Fruit fly (Drosophila melanogaster) whole organism, embryonic: ENCODE results near the gene m-cup.
A peak's percentile ranks its signal among the peaks of the same experiment; 100 is the strongest.

ENCODE experiments used
- Bgb ChIP-seq: fragments of 200-800 bp; sonication (Bioruptor generic); IDR thresholded peaks from 2 replicates; pipeline ENCODE4 v1.3.6; 2022; ENCODE audit warnings: missing biosample characterization, missing genetic modification characterization; ENCODE audit not compliant: partially characterized antibody
- CG1024 ChIP-seq: fragments of 200-800 bp; sonication (Bioruptor generic); IDR thresholded peaks from 2 replicates; pipeline ENCODE4 v1.3.6; 2022; ENCODE audit warnings: missing biosample characterization, missing genetic modification characterization
- CG10267 ChIP-seq: fragments of 200-800 bp; sonication (Bioruptor generic); optimal IDR thresholded peaks from 2 replicates; lab custom pipeline; 2018; ENCODE audit warnings: missing biosample characterization, mild to moderate bottlenecking, missing genetic modification characterization, moderate library complexity
- CG10366 ChIP-seq: fragments of 200-800 bp; sonication (Bioruptor generic); IDR thresholded peaks from 2 replicates; pipeline ENCODE4 v1.3.6; 2022; ENCODE audit warnings: missing biosample characterization, missing genetic modification characterization
- CG10543 ChIP-seq: fragments of 200-800 bp; sonication (Bioruptor generic); optimal IDR thresholded peaks from 3 replicates; lab custom pipeline; 2017; ENCODE audit warnings: missing biosample characterization, mild to moderate bottlenecking, missing genetic modification characterization, moderate library complexity
- CG11085 ChIP-seq: fragments of 200-800 bp; sonication (Bioruptor generic); IDR thresholded peaks from 2 replicates; pipeline ENCODE4 v1.3.6; 2022; ENCODE audit warnings: missing biosample characterization, missing genetic modification characterization
- CG11093 ChIP-seq: fragments of 200-800 bp; sonication (Bioruptor generic); IDR thresholded peaks from 3 replicates; pipeline ENCODE4 v1.3.6; 2022; ENCODE audit warnings: missing biosample characterization, missing genetic modification characterization
- CG12744 ChIP-seq: fragments of 200-800 bp; sonication (Bioruptor generic); optimal IDR thresholded peaks from 2 replicates; lab custom pipeline; 2016; ENCODE audit warnings: missing biosample characterization, missing genetic modification characterization
- CG14014 ChIP-seq: fragments of 200-800 bp; sonication (Bioruptor generic); IDR thresholded peaks from 2 replicates; pipeline ENCODE4 v1.3.6; 2022; ENCODE audit warnings: missing biosample characterization, missing genetic modification characterization
- CG17359 ChIP-seq: fragments of 200-800 bp; sonication (Bioruptor generic); optimal IDR thresholded peaks from 3 replicates; lab custom pipeline; 2018; ENCODE audit warnings: missing biosample characterization, mild to moderate bottlenecking, missing genetic modification characterization, moderate library complexity
- CG1792 ChIP-seq: fragments of 200-800 bp; sonication (Bioruptor generic); optimal IDR thresholded peaks from 2 replicates; lab custom pipeline; 2016; ENCODE audit warnings: missing biosample characterization, missing genetic modification characterization
- CG18599 ChIP-seq: fragments of 200-800 bp; sonication (Bioruptor generic); optimal IDR thresholded peaks from 3 replicates; lab custom pipeline; 2017; ENCODE audit warnings: missing biosample characterization, missing genetic modification characterization, mild to moderate bottlenecking, moderate library complexity, missing genetic modification reagents
- CG3281 ChIP-seq: fragments of 200-800 bp; sonication (Bioruptor generic); optimal IDR thresholded peaks from 3 replicates; lab custom pipeline; 2017; ENCODE audit warnings: missing biosample characterization, mild to moderate bottlenecking, missing genetic modification characterization
- CG3995 ChIP-seq: fragments of 200-800 bp; sonication (Bioruptor generic); optimal IDR thresholded peaks from 3 replicates; lab custom pipeline; 2016; ENCODE audit warnings: missing biosample characterization, missing genetic modification characterization
- CG42726 ChIP-seq: fragments of 200-800 bp; sonication (Bioruptor generic); IDR thresholded peaks from 2 replicates; pipeline ENCODE4 v1.3.6; 2022; ENCODE audit warnings: missing biosample characterization, missing genetic modification characterization; ENCODE audit not compliant: partially characterized antibody
- CG4424 ChIP-seq: fragments of 200-800 bp; sonication (Bioruptor generic); optimal IDR thresholded peaks from 3 replicates; lab custom pipeline; 2016; ENCODE audit warnings: missing biosample characterization, missing genetic modification characterization
- CG4617 ChIP-seq: fragments of 200-800 bp; sonication (Bioruptor generic); optimal IDR thresholded peaks from 3 replicates; lab custom pipeline; 2016; ENCODE audit warnings: missing biosample characterization, missing genetic modification characterization, borderline replicate concordance
- CG5953 ChIP-seq: fragments of 200-800 bp; sonication (Bioruptor generic); IDR thresholded peaks from 2 replicates; pipeline ENCODE4 v1.3.6; 2022; ENCODE audit warnings: missing biosample characterization, missing genetic modification characterization
- CG6254 ChIP-seq: fragments of 200-800 bp; sonication (Bioruptor generic); optimal IDR thresholded peaks from 3 replicates; lab custom pipeline; 2017; ENCODE audit warnings: mild to moderate bottlenecking, missing biosample characterization, missing genetic modification reagents, missing genetic modification characterization
- CG6683 ChIP-seq: fragments of 200-800 bp; sonication (Bioruptor generic); optimal IDR thresholded peaks from 2 replicates; lab custom pipeline; 2017; ENCODE audit warnings: missing biosample characterization, mild to moderate bottlenecking, missing genetic modification characterization, missing genetic modification reagents
- CG7372 ChIP-seq: fragments of 200-800 bp; sonication (Bioruptor generic); IDR thresholded peaks from 2 replicates; pipeline ENCODE4 v1.3.6; 2022; ENCODE audit warnings: missing biosample characterization, missing genetic modification characterization
- Dbx ChIP-seq: fragments of 200-800 bp; sonication (Bioruptor generic); IDR thresholded peaks from 3 replicates; pipeline ENCODE4 v1.3.6; 2022; ENCODE audit warnings: missing biosample characterization, missing genetic modification characterization
- Dip2 ChIP-seq: fragments of 200-800 bp; sonication (Bioruptor generic); IDR thresholded peaks from 2 replicates; pipeline ENCODE4 v1.3.6; 2022; ENCODE audit warnings: missing biosample characterization, missing genetic modification characterization
- Dip3 ChIP-seq: fragments of 200-800 bp; sonication (Bioruptor generic); optimal IDR thresholded peaks from 3 replicates; lab custom pipeline; 2016; ENCODE audit warnings: missing biosample characterization, missing genetic modification characterization
- NFAT ChIP-seq: fragments of 200-800 bp; sonication (Bioruptor generic); IDR thresholded peaks from 2 replicates; pipeline ENCODE4 v1.3.6; 2022; ENCODE audit warnings: missing biosample characterization, missing genetic modification characterization
- Nf-YA ChIP-seq: fragments of 200-800 bp; sonication (Bioruptor generic); IDR thresholded peaks from 2 replicates; pipeline ENCODE4 v1.3.6; 2022; ENCODE audit warnings: missing biosample characterization, missing genetic modification characterization
- Sox100B ChIP-seq: fragments of 200-800 bp; sonication (Bioruptor generic); optimal IDR thresholded peaks from 3 replicates; lab custom pipeline; 2018; ENCODE audit warnings: missing biosample characterization, mild to moderate bottlenecking, missing genetic modification characterization
- Sox102F ChIP-seq: fragments of 200-800 bp; sonication (Bioruptor generic); optimal IDR thresholded peaks from 2 replicates; lab custom pipeline; 2018; ENCODE audit warnings: missing biosample characterization, mild to moderate bottlenecking, missing genetic modification characterization, moderate library complexity
- Ssrp ChIP-seq: fragments of 200-800 bp; sonication (Bioruptor generic); optimal IDR thresholded peaks from 2 replicates; lab custom pipeline; 2018; ENCODE audit warnings: missing biosample characterization, mild to moderate bottlenecking, missing genetic modification characterization, moderate library complexity
- Taf1 ChIP-seq: fragments of 200-800 bp; sonication (Bioruptor generic); IDR thresholded peaks from 2 replicates; pipeline ENCODE4 v1.3.6; 2022; ENCODE audit warnings: missing biosample characterization, missing genetic modification characterization
- Tbp ChIP-seq: fragments of >200 bp; optimal IDR thresholded peaks from 2 replicates; lab custom pipeline; 2018; ENCODE audit warnings: missing biosample characterization, missing genetic modification characterization
- bab2 ChIP-seq: fragments of 200-800 bp; sonication (Bioruptor generic); optimal IDR thresholded peaks from 2 replicates; lab custom pipeline; 2016; ENCODE audit warnings: missing biosample characterization, missing genetic modification characterization
- bbx ChIP-seq: fragments of 200-800 bp; sonication (Bioruptor generic); IDR thresholded peaks from 2 replicates; pipeline ENCODE4 v1.3.6; 2022; ENCODE audit warnings: missing biosample characterization, missing genetic modification characterization; ENCODE audit not compliant: partially characterized antibody
- chif ChIP-seq, 2 experiments: fragments of 200-800 bp; sonication (Bioruptor generic); optimal IDR thresholded peaks; 3 replicates each; lab custom pipeline; 2016; ENCODE audit warnings: missing biosample characterization in 2 of 2, missing genetic modification characterization in 2 of 2
- ci ChIP-seq: fragments of 200-800 bp; sonication (Bioruptor generic); IDR thresholded peaks from 3 replicates; pipeline ENCODE4 v1.3.6; 2022; ENCODE audit warnings: missing biosample characterization, missing genetic modification characterization
- gsb ChIP-seq: fragments of 200-800 bp; sonication (Bioruptor generic); IDR thresholded peaks from 2 replicates; pipeline ENCODE4 v1.3.6; 2022; ENCODE audit warnings: missing biosample characterization, missing genetic modification characterization
- ken ChIP-seq: fragments of 200-800 bp; sonication (Bioruptor generic); IDR thresholded peaks from 3 replicates; pipeline ENCODE4 v1.3.6; 2022; ENCODE audit warnings: missing biosample characterization, missing genetic modification characterization
- knrl ChIP-seq: fragments of 200-800 bp; sonication (Bioruptor generic); IDR thresholded peaks from 3 replicates; pipeline ENCODE4 v1.3.6; 2022; ENCODE audit warnings: missing biosample characterization, missing genetic modification characterization; ENCODE audit not compliant: partially characterized antibody
- lab ChIP-seq: fragments of 200-800 bp; sonication (Bioruptor generic); optimal IDR thresholded peaks from 3 replicates; lab custom pipeline; 2017; ENCODE audit warnings: missing biosample characterization, missing genetic modification characterization, mild to moderate bottlenecking, moderate library complexity, missing genetic modification reagents
- lov ChIP-seq, 2 experiments: fragments of 200-800 bp in 1 of 2; fragments of >200 bp in 1 of 2; sonication (Bioruptor generic) in 1 of 2; IDR thresholded peaks in 1 of 2; optimal IDR thresholded peaks in 1 of 2; 2 replicates in 1 of 2; 3 replicates in 1 of 2; pipeline versions ENCODE4 v1.3.6 to Lab custom; 2017 to 2022; ENCODE audit warnings: missing biosample characterization in 1 of 2, missing genetic modification characterization in 1 of 2
- mam ChIP-seq: fragments of 200-800 bp; sonication (Bioruptor generic); optimal IDR thresholded peaks from 3 replicates; lab custom pipeline; 2016; ENCODE audit warnings: missing biosample characterization, missing genetic modification characterization
- mld ChIP-seq: fragments of 200-800 bp; sonication (Bioruptor generic); IDR thresholded peaks from 3 replicates; pipeline ENCODE4 v1.3.6; 2022; ENCODE audit warnings: missing biosample characterization, missing genetic modification characterization; ENCODE audit not compliant: partially characterized antibody
- pfk ChIP-seq: fragments of 200-800 bp; sonication (Bioruptor generic); optimal IDR thresholded peaks from 2 replicates; lab custom pipeline; 2018; ENCODE audit warnings: missing biosample characterization, mild to moderate bottlenecking, missing genetic modification characterization, moderate library complexity
- pho ChIP-seq: fragments of 200-800 bp; sonication (Bioruptor generic); optimal IDR thresholded peaks from 2 replicates; lab custom pipeline; 2016; ENCODE audit warnings: missing biosample characterization, missing genetic modification characterization
- pita ChIP-seq: fragments of 200-800 bp; sonication (Bioruptor generic); optimal IDR thresholded peaks from 2 replicates; lab custom pipeline; 2017; ENCODE audit warnings: missing biosample characterization, mild to moderate bottlenecking, missing genetic modification characterization
- run ChIP-seq: fragments of 200-800 bp; sonication (Bioruptor generic); optimal IDR thresholded peaks from 3 replicates; lab custom pipeline; 2018; ENCODE audit warnings: missing biosample characterization, mild to moderate bottlenecking, missing genetic modification characterization
- seq ChIP-seq: fragments of 200-800 bp; sonication (Bioruptor generic); IDR thresholded peaks from 2 replicates; pipeline ENCODE4 v1.3.6; 2022; ENCODE audit warnings: missing biosample characterization, missing genetic modification characterization
- tap ChIP-seq: fragments of 200-800 bp; optimal IDR thresholded peaks from 3 replicates; lab custom pipeline; 2019; ENCODE audit warnings: missing biosample characterization, mild to moderate bottlenecking, missing genetic modification characterization, moderate library complexity
- tio ChIP-seq: fragments of 200-800 bp; sonication (Bioruptor generic); optimal IDR thresholded peaks from 2 replicates; lab custom pipeline; 2017; ENCODE audit warnings: missing biosample characterization, missing genetic modification characterization, inconsistent platforms
- z ChIP-seq: fragments of 200-800 bp; sonication (Bioruptor generic); IDR thresholded peaks from 3 replicates; pipeline ENCODE4 v1.3.6; 2022; ENCODE audit warnings: missing biosample characterization, missing genetic modification characterization

m-cup gene

dm6 chr3R:17149080-17149746 lies at the start of gene m-cup, which contains the start of gene Det (continued):
- TF ChIP-seq CG10543 (GFP tag; lab: Kevin White, UChicago) (peak; percentile 24), CG12744 (no peak), CG5953 (GFP tag; lab: Robert Waterston, UW) (no peak), gsb (no peak), CG10267 (tag; lab: Kevin White, UChicago) (peak; percentile 51), pita (GFP tag; lab: Kevin White, UChicago) (no peak), CG4617 (GFP tag; lab: Kevin White, UChicago) (peak; percentile 44), run (tag; lab: Kevin White, UChicago) (no peak), CG6254 (no peak), mld (no peak), Ssrp (tag; lab: Kevin White, UChicago) (no peak), pfk (GFP tag; lab: Kevin White, UChicago) (no peak), CG3281 (GFP tag; lab: Kevin White, UChicago) (no peak), Dip2 (no peak), CG7372 (no peak), CG11093 (no peak), Sox102F (GFP tag; lab: Kevin White, UChicago) (no peak), seq (GFP tag; lab: Robert Waterston, UW) (no peak), CG14014 (no peak), Bgb (peak; percentile 64), lov (optimal IDR thresholded peaks at IDR 0.05; lab: Kevin White, UChicago) (no peak), lov (GFP tag; IDR thresholded peaks at IDR 0.05; lab: Robert Waterston, UW) (no peak), CG1792 (GFP tag; lab: Kevin White, UChicago) (no peak), Dip3 (GFP tag; lab: Kevin White, UChicago) (no peak), ken (GFP tag; lab: Robert Waterston, UW) (no peak), NFAT (GFP tag; lab: Robert Waterston, UW) (no peak), CG4424 (GFP tag; lab: Kevin White, UChicago) (peak; percentile 8), lab (GFP tag; lab: Kevin White, UChicago) (peak; percentile 2), tap (no peak), bbx (peak; percentile 41; the same call in 1 of the 2 replicates), Taf1 (no peak), CG10366 (GFP tag; lab: Robert Waterston, UW) (no peak), Sox100B (GFP tag; lab: Kevin White, UChicago) (no peak), ci (no peak), CG11085 (GFP tag; lab: Robert Waterston, UW) (no peak), Dbx (GFP tag; lab: Robert Waterston, UW) (no peak), knrl (peak; percentile 80), chif (GFP tag; optimal IDR thresholded peaks at IDR 0.05; lab: Kevin White, UChicago) (peak in 1 of 2 experiments; percentile 27), z (GFP tag; lab: Robert Waterston, UW) (no peak), CG3995 (peak; percentile 49), CG42726 (no peak), CG1024 (no peak), mam (GFP tag; lab: Kevin White, UChicago) (no peak), CG6683 (GFP tag; lab: Kevin White, UChicago) (no peak), bab2 (GFP tag; lab: Kevin White, UChicago) (no peak), tio (GFP tag; lab: Kevin White, UChicago) (no peak), pho (no peak), CG18599 (peak; percentile 18), Nf-YA (GFP tag; lab: Robert Waterston, UW) (no peak), CG17359 (no peak), Tbp (GFP tag; lab: Kevin White, UChicago) (no peak)
